Worm (Caenorhabditis elegans): Measurements from ENCODE around the gene tbc-17.

tbc-17 gene

ce11 chrII:12677710-12677974 lies 16.6 kb upstream of the tbc-17 start, which contains the start of gene Y38E10A.22:
Gene Y38E10A.22, minus strand, starts transcription at chrII:12677810.
- TF ChIP-seq dmd-4 (tag; optimal IDR thresholded peaks at IDR 0.05) (no peak), lin-11 (tag; optimal IDR thresholded peaks at IDR 0.05) (no peak), nhr-6 (tag; optimal IDR thresholded peaks at IDR 0.05) (no peak)

ce11 chrII:12677975-12678866 lies 16.0 kb upstream of the tbc-17 start:
- TF ChIP-seq nhr-77 (tag; optimal IDR thresholded peaks at IDR 0.05) (peak; percentile 8), lsy-2 (tag; optimal IDR thresholded peaks at IDR 0.05) (peak; percentile 59 to 87), alr-1 (tag; optimal IDR thresholded peaks at IDR 0.05) (no peak), nhr-25 (tag; optimal IDR thresholded peaks at IDR 0.05) (peak; percentile 75), nhr-23 (tag; optimal IDR thresholded peaks at IDR 0.05) (no peak), elt-1 (tag; optimal IDR thresholded peaks at IDR 0.05) (no peak), Y55F3AM.14 (GFP tag; optimal IDR thresholded peaks at IDR 0.05) (peak; percentile 22), ceh-16 (tag; optimal IDR thresholded peaks at IDR 0.05) (no peak), sma-9 (GFP tag; optimal IDR thresholded peaks at IDR 0.05) (peak; percentile 83), sma-9 (tag; optimal IDR thresholded peaks at IDR 0.05) (no peak), nhr-6 (tag; optimal IDR thresholded peaks at IDR 0.05) (no peak), lin-11 (tag; optimal IDR thresholded peaks at IDR 0.05) (no peak), lin-13 (GFP tag; optimal IDR thresholded peaks at IDR 0.05) (peak; percentile 81), gmeb-1 (tag; optimal IDR thresholded peaks at IDR 0.05) (peak; percentile 87), mbf-1 (tag; optimal IDR thresholded peaks at IDR 0.05) (no peak), egl-27 (tag; optimal IDR thresholded peaks at IDR 0.05) (no peak), ama-1 (optimal IDR thresholded peaks at IDR 0.05) (no peak), R02D3.7 (tag; optimal IDR thresholded peaks at IDR 0.05) (peak; percentile 44), crh-2 (tag; optimal IDR thresholded peaks at IDR 0.05) (peak; percentile 83), nhr-10 (tag; optimal IDR thresholded peaks at IDR 0.05) (no peak), mdl-1 (tag; optimal IDR thresholded peaks at IDR 0.05) (no peak), blmp-1 (tag; optimal IDR thresholded peaks at IDR 0.05; ENCODE audit: insufficient read depth) (no peak), ztf-4 (tag; optimal IDR thresholded peaks at IDR 0.05) (peak; percentile 30), elt-3 (tag; optimal IDR thresholded peaks at IDR 0.05) (no peak), ceh-82 (tag; optimal IDR thresholded peaks at IDR 0.05) (no peak), unc-39 (tag; optimal IDR thresholded peaks at IDR 0.05) (no peak), ZK546.5 (tag; optimal IDR thresholded peaks at IDR 0.05) (no peak), skn-1 (tag; optimal IDR thresholded peaks at IDR 0.05) (no peak), nhr-21 (tag; optimal IDR thresholded peaks at IDR 0.05) (peak; percentile 56), peb-1 (tag; optimal IDR thresholded peaks at IDR 0.05) (no peak), C34F6.9 (tag; optimal IDR thresholded peaks at IDR 0.05) (peak; percentile 96), dmd-4 (tag; optimal IDR thresholded peaks at IDR 0.05) (no peak), nhr-237 (tag; optimal IDR thresholded peaks at IDR 0.05) (no peak), snpc-4 (tag; optimal IDR thresholded peaks at IDR 0.05) (peak; percentile 51), F13H6.1 (tag; optimal IDR thresholded peaks at IDR 0.05) (peak; percentile 75), unc-62 (GFP tag; optimal IDR thresholded peaks at IDR 0.05) (no peak), nhr-12 (tag; optimal IDR thresholded peaks at IDR 0.05) (no peak), ztf-11 (tag; optimal IDR thresholded peaks at IDR 0.05) (no peak), aly-2 (tag; optimal IDR thresholded peaks at IDR 0.05) (no peak), fos-1 (tag; optimal IDR thresholded peaks at IDR 0.05) (peak; percentile 66), lin-39 (tag; optimal IDR thresholded peaks at IDR 0.05) (no peak), ztf-1 (GFP tag; conservative IDR thresholded peaks at IDR 0.05) (no peak), zag-1 (tag; optimal IDR thresholded peaks at IDR 0.05) (no peak), sem-4 (tag; optimal IDR thresholded peaks at IDR 0.05) (peak; percentile 43), nhr-11 (tag; optimal IDR thresholded peaks at IDR 0.05) (no peak), mab-5 (tag; optimal IDR thresholded peaks at IDR 0.05) (peak; percentile 57), sma-3 (GFP tag; optimal IDR thresholded peaks at IDR 0.05) (peak; percentile 80), nhr-129 (tag; optimal IDR thresholded peaks at IDR 0.05) (peak; percentile 59), unc-55 (GFP tag; optimal IDR thresholded peaks at IDR 0.05) (peak; percentile 93)
